Fruit fly (Drosophila melanogaster): Measurements from ENCODE around the gene Afti.

The Afti gene

dm6 chr3R:14286320-14287190, 39.9 kb downstream of the Afti start, which contains the start of gene trx (continued):
- TF ChIP-seq CG1647 (GFP tag; optimal IDR thresholded peaks at IDR 0.05) (no peak), Dad (GFP tag; optimal IDR thresholded peaks at IDR 0.05) (peak; percentile 5), yki (optimal IDR thresholded peaks at IDR 0.05) (peak; percentile 93), stc (GFP tag; IDR thresholded peaks at IDR 0.05) (no peak), CG30403 (GFP tag; optimal IDR thresholded peaks at IDR 0.05) (no peak), CG6689 (GFP tag; IDR thresholded peaks at IDR 0.05) (no peak), crc (GFP tag; optimal IDR thresholded peaks at IDR 0.05) (no peak), CG16815 (GFP tag; optimal IDR thresholded peaks at IDR 0.05) (no peak), dimm (GFP tag; IDR thresholded peaks at IDR 0.05) (no peak), Usf (GFP tag; optimal IDR thresholded peaks at IDR 0.05) (no peak), Fer2 (tag; optimal IDR thresholded peaks at IDR 0.05) (no peak), aop (GFP tag; IDR thresholded peaks at IDR 0.05) (no peak), repo (GFP tag; optimal IDR thresholded peaks at IDR 0.05) (peak; percentile 5), CG13123 (GFP tag; optimal IDR thresholded peaks at IDR 0.05) (no peak), CG1602 (GFP tag; optimal IDR thresholded peaks at IDR 0.05) (no peak), ac (GFP tag; optimal IDR thresholded peaks at IDR 0.05) (no peak), onecut (GFP tag; IDR thresholded peaks at IDR 0.05) (no peak), ind (GFP tag; optimal IDR thresholded peaks at IDR 0.05) (no peak), org-1 (GFP tag; optimal IDR thresholded peaks at IDR 0.05) (no peak), CG12219 (GFP tag; optimal IDR thresholded peaks at IDR 0.05) (no peak), Spps (tag; optimal IDR thresholded peaks at IDR 0.05) (no peak), fd96Cb (tag; optimal IDR thresholded peaks at IDR 0.05) (no peak), Atf-2 (GFP tag; optimal IDR thresholded peaks at IDR 0.05) (no peak), lola (GFP tag; optimal IDR thresholded peaks at IDR 0.05) (peak in 2 of 3 experiments; percentile 6 to 18), Hsf (GFP tag; optimal IDR thresholded peaks at IDR 0.05) (no peak), nau (GFP tag; optimal IDR thresholded peaks at IDR 0.05) (no peak), CG30020 (tag; optimal IDR thresholded peaks at IDR 0.05) (no peak), Pdp1 (GFP tag; optimal IDR thresholded peaks at IDR 0.05) (peak in 1 of 2 experiments; percentile 46), dmrt11E (tag; optimal IDR thresholded peaks at IDR 0.05) (peak; percentile 6), GATAe (GFP tag; conservative IDR thresholded peaks at IDR 0.05) (no peak), vvl (GFP tag; IDR thresholded peaks at IDR 0.05) (no peak), CG12071 (GFP tag; optimal IDR thresholded peaks at IDR 0.05) (no peak), h (optimal IDR thresholded peaks at IDR 0.05) (no peak), CG13296 (GFP tag; optimal IDR thresholded peaks at IDR 0.05) (no peak), CG18011 (GFP tag; optimal IDR thresholded peaks at IDR 0.05) (peak; percentile 98), Elba2 (GFP tag; optimal IDR thresholded peaks at IDR 0.05) (peak; percentile 43), ab (GFP tag; optimal IDR thresholded peaks at IDR 0.05) (no peak), dmrt99B (tag; optimal IDR thresholded peaks at IDR 0.05) (no peak), CG16779 (GFP tag; IDR thresholded peaks at IDR 0.05) (no peak), p53 (GFP tag; optimal IDR thresholded peaks at IDR 0.05) (peak; percentile 33), usp (GFP tag; optimal IDR thresholded peaks at IDR 0.05) (no peak), bcd (GFP tag; optimal IDR thresholded peaks at IDR 0.05) (peak; percentile 17), bsh (GFP tag; optimal IDR thresholded peaks at IDR 0.05) (peak in 1 of 2 experiments; percentile 65), ewg (GFP tag; optimal IDR thresholded peaks at IDR 0.05) (peak; percentile 59), CG8281 (tag; optimal IDR thresholded peaks at IDR 0.05) (no peak), CG18476 (GFP tag; optimal IDR thresholded peaks at IDR 0.05) (no peak), C15 (GFP tag; IDR thresholded peaks at IDR 0.05) (no peak), cwo (GFP tag; optimal IDR thresholded peaks at IDR 0.05) (no peak), CG16813 (GFP tag; IDR thresholded peaks at IDR 0.05; ENCODE audit: partially characterized antibody) (no peak), unc-4 (GFP tag; IDR thresholded peaks at IDR 0.05; ENCODE audit: partially characterized antibody) (no peak)

All from whole organism, embryonic.